Worm (Caenorhabditis elegans) whole organism, late embryonic: ENCODE data around the gene rga-4.

Experiments
- C08G9.2 ChIP-seq: sonication (generic microtip); optimal IDR thresholded peaks from 2 replicates; lab custom pipeline; 2016; ENCODE audit warnings: mild to moderate bottlenecking, missing genetic modification characterization, moderate library complexity, missing compliant biosample characterization
- F13H6.1 ChIP-seq: sonication (generic microtip); optimal IDR thresholded peaks from 2 replicates; lab custom pipeline; 2016; ENCODE audit warnings: missing genetic modification characterization, missing compliant biosample characterization
- K02D7.2 ChIP-seq: sonication (generic microtip); optimal IDR thresholded peaks from 2 replicates; lab custom pipeline; 2017; ENCODE audit warnings: mild to moderate bottlenecking, missing genetic modification characterization, missing compliant biosample characterization
- T23F11.4 ChIP-seq: fragments of 200-800 bp; sonication (Bioruptor generic); optimal IDR thresholded peaks from 2 replicates; lab custom pipeline; 2018; ENCODE audit warnings: mild to moderate bottlenecking, missing genetic modification characterization, missing compliant biosample characterization
- ceh-14 ChIP-seq: sonication (generic microtip); optimal IDR thresholded peaks from 2 replicates; lab custom pipeline; 2016; ENCODE audit warnings: missing genotype, missing genetic modification characterization, missing compliant biosample characterization
- ceh-18 ChIP-seq: sonication (generic microtip); optimal IDR thresholded peaks from 2 replicates; lab custom pipeline; 2016; ENCODE audit warnings: missing genetic modification characterization, missing compliant biosample characterization
- ceh-19 ChIP-seq: fragments of 200-800 bp; sonication (Bioruptor generic); optimal IDR thresholded peaks from 2 replicates; lab custom pipeline; 2018; ENCODE audit warnings: mild to moderate bottlenecking, missing genetic modification characterization, missing compliant biosample characterization
- ceh-2 ChIP-seq: sonication (generic microtip); optimal IDR thresholded peaks from 2 replicates; lab custom pipeline; 2016; ENCODE audit warnings: missing genotype, missing genetic modification characterization, missing compliant biosample characterization
- ceh-22 ChIP-seq: sonication (generic microtip); optimal IDR thresholded peaks from 2 replicates; lab custom pipeline; 2017; ENCODE audit warnings: missing biosample characterization, missing genetic modification characterization
- ceh-24 ChIP-seq: sonication (generic microtip); optimal IDR thresholded peaks from 2 replicates; lab custom pipeline; 2016; ENCODE audit warnings: mild to moderate bottlenecking, missing genetic modification characterization, missing compliant biosample characterization
- ceh-30 ChIP-seq: fragments of 150-350 bp; optimal IDR thresholded peaks from 2 replicates; lab custom pipeline; 2014; ENCODE audit warnings: missing biosample characterization, missing genetic modification characterization
- ceh-31 ChIP-seq: sonication (generic microtip); optimal IDR thresholded peaks from 2 replicates; lab custom pipeline; 2016; ENCODE audit warnings: missing genetic modification characterization, missing compliant biosample characterization
- ceh-48 ChIP-seq: sonication (generic microtip); optimal IDR thresholded peaks from 2 replicates; lab custom pipeline; 2016; ENCODE audit warnings: missing genetic modification characterization, inconsistent platforms, missing compliant biosample characterization
- ceh-9 ChIP-seq: sonication (generic microtip); optimal IDR thresholded peaks from 2 replicates; lab custom pipeline; 2016; ENCODE audit warnings: mild to moderate bottlenecking, missing genetic modification characterization, inconsistent platforms, missing compliant biosample characterization
- che-1 ChIP-seq: sonication (generic microtip); optimal IDR thresholded peaks from 2 replicates; lab custom pipeline; 2016; ENCODE audit warnings: mild to moderate bottlenecking, missing genetic modification characterization, missing compliant biosample characterization
- dmd-4 ChIP-seq: sonication (generic microtip); optimal IDR thresholded peaks from 2 replicates; lab custom pipeline; 2016; ENCODE audit warnings: borderline replicate concordance, missing genetic modification characterization, missing compliant biosample characterization
- elt-2 ChIP-seq: sonication (generic microtip); optimal IDR thresholded peaks from 2 replicates; lab custom pipeline; 2016; ENCODE audit warnings: missing genetic modification reagents, missing genetic modification characterization, missing compliant biosample characterization
- elt-4 ChIP-seq: sonication (generic microtip); optimal IDR thresholded peaks from 2 replicates; lab custom pipeline; 2016; ENCODE audit warnings: missing genetic modification characterization, missing compliant biosample characterization
- ets-4 ChIP-seq: sonication (generic microtip); optimal IDR thresholded peaks from 2 replicates; lab custom pipeline; 2016; ENCODE audit warnings: missing genetic modification characterization, missing compliant biosample characterization
- eyg-1 ChIP-seq: sonication (generic microtip); optimal IDR thresholded peaks from 2 replicates; lab custom pipeline; 2016; ENCODE audit warnings: missing genotype, missing genetic modification characterization, missing compliant biosample characterization
- fax-1 ChIP-seq: sonication (generic microtip); optimal IDR thresholded peaks from 2 replicates; lab custom pipeline; 2016; ENCODE audit warnings: missing genotype, missing genetic modification characterization, missing compliant biosample characterization
- fkh-10 ChIP-seq: fragments of 150-350 bp; optimal IDR thresholded peaks from 2 replicates; lab custom pipeline; 2014; ENCODE audit warnings: missing biosample characterization, missing genetic modification reagents, missing genetic modification characterization
- fkh-6 ChIP-seq: sonication (generic microtip); optimal IDR thresholded peaks from 2 replicates; lab custom pipeline; 2016; ENCODE audit warnings: missing genetic modification characterization, missing compliant biosample characterization
- hlh-13 ChIP-seq: fragments of 200-800 bp; sonication (Bioruptor generic); optimal IDR thresholded peaks from 2 replicates; lab custom pipeline; 2018; ENCODE audit warnings: mild to moderate bottlenecking, missing genetic modification characterization, missing compliant biosample characterization
- hlh-15 ChIP-seq: sonication (generic microtip); optimal IDR thresholded peaks from 2 replicates; lab custom pipeline; 2016; ENCODE audit warnings: missing genetic modification characterization, missing compliant biosample characterization
- hlh-6 ChIP-seq: sonication (generic microtip); optimal IDR thresholded peaks from 2 replicates; lab custom pipeline; 2016; ENCODE audit warnings: missing genotype, missing genetic modification characterization, missing compliant biosample characterization
- lim-6 ChIP-seq: sonication (generic microtip); optimal IDR thresholded peaks from 2 replicates; lab custom pipeline; 2016; ENCODE audit warnings: missing genetic modification characterization, missing compliant biosample characterization
- lin-11 ChIP-seq: fragments of 200-800 bp; sonication (Bioruptor generic); optimal IDR thresholded peaks from 2 replicates; lab custom pipeline; 2018; ENCODE audit warnings: mild to moderate bottlenecking, missing genetic modification characterization, missing compliant biosample characterization
- mec-3 ChIP-seq: sonication (generic microtip); optimal IDR thresholded peaks from 2 replicates; lab custom pipeline; 2016; ENCODE audit warnings: borderline replicate concordance, missing genetic modification characterization, missing compliant biosample characterization
- nfya-1 ChIP-seq: sonication (generic microtip); optimal IDR thresholded peaks from 2 replicates; lab custom pipeline; 2017; ENCODE audit warnings: missing genetic modification characterization, mild to moderate bottlenecking, missing compliant biosample characterization, antibody characterized with exemption, moderate library complexity
- odd-2 ChIP-seq: sonication (generic microtip); optimal IDR thresholded peaks from 2 replicates; lab custom pipeline; 2017; ENCODE audit warnings: antibody characterized with exemption, mild to moderate bottlenecking, missing genetic modification characterization, missing compliant biosample characterization
- pha-2 ChIP-seq: sonication (generic microtip); optimal IDR thresholded peaks from 2 replicates; lab custom pipeline; 2017; ENCODE audit warnings: mild to moderate bottlenecking, missing genetic modification characterization, missing compliant biosample characterization
- ref-2 ChIP-seq: sonication (generic microtip); optimal IDR thresholded peaks from 2 replicates; lab custom pipeline; 2016; ENCODE audit warnings: missing genetic modification characterization, missing compliant biosample characterization
- rnt-1 ChIP-seq: sonication (generic microtip); optimal IDR thresholded peaks from 2 replicates; lab custom pipeline; 2016; ENCODE audit warnings: missing genetic modification characterization, missing compliant biosample characterization
- sdc-2 ChIP-seq: sonication (generic microtip); optimal IDR thresholded peaks from 2 replicates; lab custom pipeline; 2016; ENCODE audit warnings: missing genotype, missing genetic modification characterization, missing compliant biosample characterization
- sox-2 ChIP-seq: fragments of 200-800 bp; sonication (Bioruptor generic); IDR thresholded peaks from 2 replicates; pipeline ENCODE4 v1.3.6; 2022; ENCODE audit warnings: missing genetic modification reagents, missing genetic modification characterization, missing compliant biosample characterization
- sox-4 ChIP-seq: sonication (generic microtip); optimal IDR thresholded peaks from 2 replicates; lab custom pipeline; 2017; ENCODE audit warnings: mild to moderate bottlenecking, missing genetic modification characterization, inconsistent platforms, missing compliant biosample characterization
- tbx-7 ChIP-seq: sonication (generic microtip); optimal IDR thresholded peaks from 2 replicates; lab custom pipeline; 2016; ENCODE audit warnings: missing genotype, missing genetic modification characterization, missing compliant biosample characterization
- ttx-3 ChIP-seq: sonication (generic microtip); optimal IDR thresholded peaks from 2 replicates; lab custom pipeline; 2016; ENCODE audit warnings: missing genetic modification reagents, missing genetic modification characterization, missing compliant biosample characterization
- unc-55 ChIP-seq: sonication (generic microtip); optimal IDR thresholded peaks from 2 replicates; lab custom pipeline; 2017; ENCODE audit warnings: missing biosample characterization, missing genetic modification reagents, missing genetic modification characterization
- ztf-16 ChIP-seq: sonication (generic microtip); optimal IDR thresholded peaks from 2 replicates; lab custom pipeline; 2017; ENCODE audit warnings: missing genetic modification characterization, missing compliant biosample characterization

rga-4 gene

DNA sequence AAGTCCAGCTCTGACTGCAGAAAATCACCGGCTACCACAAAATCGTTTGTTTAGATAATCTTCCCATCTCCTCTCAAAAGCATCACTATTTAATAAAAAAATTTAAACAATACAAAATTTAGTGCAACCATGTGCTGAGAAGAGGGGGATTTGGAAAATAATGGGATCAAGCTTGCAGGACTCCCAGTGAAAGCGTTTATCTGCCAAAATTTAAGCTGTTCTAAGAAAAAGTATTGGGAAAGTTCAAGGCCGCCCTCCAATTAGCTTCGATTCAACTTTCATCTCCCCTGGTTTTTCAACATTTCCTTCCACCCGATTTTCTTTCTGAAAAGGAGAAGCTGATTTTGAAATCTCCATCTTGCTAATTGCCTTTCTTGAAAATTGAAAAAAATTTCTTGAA, 25.1 kb upstream of the rga-4 start:
- TF ChIP-seq ceh-30 (no peak), elt-4 (no peak), ceh-2 (tag; lab: Kevin White, UChicago) (no peak), fax-1 (tag; lab: Kevin White, UChicago) (no peak), lim-6 (tag; lab: Kevin White, UChicago) (no peak), elt-2 (tag; lab: Kevin White, UChicago) (no peak), rnt-1 (tag; lab: Kevin White, UChicago) (no peak), fkh-6 (tag; lab: Kevin White, UChicago) (no peak), ets-4 (no peak), sox-4 (tag; lab: Kevin White, UChicago) (no peak), sdc-2 (tag; lab: Kevin White, UChicago) (no peak), K02D7.2 (tag; lab: Kevin White, UChicago) (no peak), ref-2 (tag; lab: Kevin White, UChicago) (no peak), fkh-10 (GFP tag; lab: Kevin White, UChicago) (no peak), ceh-48 (tag; lab: Kevin White, UChicago) (no peak), ceh-14 (no peak), dmd-4 (no peak), hlh-13 (GFP tag; lab: Kevin White, UChicago) (no peak)

DNA sequence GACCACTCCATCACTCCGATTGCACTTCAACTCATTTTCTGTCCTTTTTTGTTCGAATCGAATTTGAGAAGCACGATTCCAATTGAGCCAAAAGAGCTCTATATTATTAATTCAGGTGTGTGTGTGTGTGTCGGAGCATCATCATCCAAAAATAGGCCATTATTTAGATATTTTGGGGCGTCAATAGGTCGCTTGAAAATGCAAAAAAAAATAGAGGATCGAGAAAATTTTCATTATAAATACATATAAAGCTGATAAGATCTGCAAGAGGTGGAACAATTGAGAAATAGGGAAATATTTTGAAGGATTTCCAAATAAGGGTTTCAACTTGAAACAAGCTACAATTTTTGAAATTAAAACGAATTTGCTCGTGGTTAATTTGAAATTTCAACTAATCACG, 9.8 kb upstream of the rga-4 start, which contains the start of gene Y75B7AR.1:
Y75B7AR.1 (minus strand) TSS at position 101 of the 400 bp plus-strand sequence.
- TF ChIP-seq ceh-30 = no peak
- no peak for TF ChIP-seq odd-2 (tag; lab: Kevin White, UChicago)
- TF ChIP-seq hlh-6 (tag; lab: Kevin White, UChicago) = no peak
- TF ChIP-seq dmd-4 = no peak
- TF ChIP-seq T23F11.4 (GFP tag; lab: Kevin White, UChicago) = no peak
- TF ChIP-seq fkh-10 (GFP tag; lab: Kevin White, UChicago) = no peak
- TF ChIP-seq unc-55 = no peak
- TF ChIP-seq ceh-14 = no peak
- no peak for TF ChIP-seq ceh-9 (tag; lab: Kevin White, UChicago)
- no peak for TF ChIP-seq rnt-1 (tag; lab: Kevin White, UChicago)
- no peak for TF ChIP-seq ceh-18
- no peak for TF ChIP-seq ets-4

- TF ChIP-seq ttx-3 (tag; lab: Kevin White, UChicago) (no peak), sox-2 (GFP tag; lab: Robert Waterston, UW) (no peak), ceh-22 (tag; lab: Kevin White, UChicago) (no peak), F13H6.1 (no peak), ceh-19 (GFP tag; lab: Kevin White, UChicago) (no peak), hlh-15 (no peak), che-1 (tag; lab: Kevin White, UChicago) (no peak), nfya-1 (no peak)
These were observed 7.4 kb upstream of the rga-4 start for ce11 chrV:1390415-1390814.

- TF ChIP-seq ceh-24 (tag; lab: Kevin White, UChicago) = no peak
- no peak for TF ChIP-seq ztf-16 (tag; lab: Kevin White, UChicago)
- TF ChIP-seq sdc-2 (tag; lab: Kevin White, UChicago) = no peak
- no peak for TF ChIP-seq hlh-6 (tag; lab: Kevin White, UChicago)
- TF ChIP-seq unc-55 = no peak
- TF ChIP-seq mec-3 (tag; lab: Kevin White, UChicago) = no peak
- no peak for TF ChIP-seq ceh-31 (tag; lab: Kevin White, UChicago)
- no peak for TF ChIP-seq pha-2 (tag; lab: Kevin White, UChicago)
- TF ChIP-seq eyg-1 (tag; lab: Kevin White, UChicago) = no peak
- TF ChIP-seq fkh-10 (GFP tag; lab: Kevin White, UChicago) = no peak
- no peak for TF ChIP-seq C08G9.2
- TF ChIP-seq tbx-7 (tag; lab: Kevin White, UChicago) = no peak
- no peak for TF ChIP-seq ceh-9 (tag; lab: Kevin White, UChicago)
- no peak for TF ChIP-seq ets-4
- TF ChIP-seq lin-11 = no peak
These were observed 6.8 kb upstream of the rga-4 start for ce11 chrV:1389838-1390237.
